Worm (Caenorhabditis elegans): ENCODE data around the gene fbxa-209.

DNA sequence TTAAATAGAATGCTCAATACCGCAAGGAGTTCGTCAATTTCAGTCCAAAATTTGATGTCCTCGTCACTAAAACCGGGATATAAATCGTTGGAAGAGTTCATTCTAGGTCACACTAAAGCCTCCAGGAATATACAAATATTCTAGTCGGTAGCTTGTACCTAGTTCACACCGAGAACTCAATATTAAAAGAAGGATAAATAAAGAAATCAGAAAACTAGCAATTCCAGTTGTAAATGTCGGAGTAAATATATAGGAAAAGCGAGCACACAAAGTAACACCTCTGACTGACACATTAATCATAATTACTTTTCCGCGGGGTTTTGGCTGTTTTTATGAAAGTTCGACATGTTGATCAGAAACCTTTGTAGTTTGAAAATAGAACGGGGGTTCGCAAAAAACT, 24.6 kb upstream of the fbxa-209 start, which contains the start of gene srw-33:
- TF ChIP-seq F37B4.10 (GFP tag; IDR thresholded peaks at IDR 0.05) (no peak), rpc-1 (optimal IDR thresholded peaks at IDR 0.05) (no peak), rpc-1 (tag; optimal IDR thresholded peaks at IDR 0.05) (no peak), aptf-2 (GFP tag; conservative IDR thresholded peaks at IDR 0.05) (no peak), Y53G8AR.9 (GFP tag; conservative IDR thresholded peaks at IDR 0.05) (no peak), rec-8 (tag; optimal IDR thresholded peaks at IDR 0.05) (no peak), lsl-1 (GFP tag; optimal IDR thresholded peaks at IDR 0.05) (no peak), pha-4 (tag; optimal IDR thresholded peaks at IDR 0.05) (no peak), Y95B8A.8 (GFP tag; IDR thresholded peaks at IDR 0.05) (no peak)
